Fruit fly (Drosophila melanogaster): Measurements from ENCODE around the gene CG13607.

The CG13607 gene

DNA sequence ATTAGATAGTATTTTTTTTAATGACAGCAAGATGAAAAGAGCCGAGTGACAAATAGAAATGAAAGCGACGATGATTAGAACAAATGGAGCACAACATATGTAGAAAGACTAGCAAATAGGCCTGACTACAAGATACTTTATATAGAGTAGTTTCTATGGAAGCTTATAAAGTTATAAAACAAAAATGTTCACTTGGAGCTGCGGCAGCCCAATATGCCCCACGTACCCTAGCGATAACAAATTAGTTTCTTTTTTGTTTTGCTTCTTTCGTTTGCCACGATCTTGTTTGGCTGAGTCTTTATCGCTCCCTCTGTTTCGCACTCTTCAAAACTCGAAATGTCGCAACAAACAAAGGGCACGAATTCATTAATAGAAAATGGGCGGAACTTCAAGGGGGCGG, 15.4 kb downstream of the CG13607 start (continued):
- no peak for TF ChIP-seq CG10979 (tag; optimal IDR thresholded peaks at IDR 0.05)
- no peak for TF ChIP-seq Trl (optimal IDR thresholded peaks at IDR 0.05)
- no peak for TF ChIP-seq Trl (GFP tag; optimal IDR thresholded peaks at IDR 0.05)
- TF ChIP-seq sna (GFP tag; IDR thresholded peaks at IDR 0.05; ENCODE audit: partially characterized antibody): no peak
- TF ChIP-seq CG7839 (tag; optimal IDR thresholded peaks at IDR 0.05): peak; percentile 42
- TF ChIP-seq gem (tag; optimal IDR thresholded peaks at IDR 0.05): peak; percentile 43
- peak; percentile 65 for TF ChIP-seq CG32532 (GFP tag; IDR thresholded peaks at IDR 0.05)
- peak; percentile 24 for TF ChIP-seq sug (tag; optimal IDR thresholded peaks at IDR 0.05)
- TF ChIP-seq vvl (GFP tag; IDR thresholded peaks at IDR 0.05): peak; percentile 56
- peak; percentile 28 for TF ChIP-seq CG2678 (tag; optimal IDR thresholded peaks at IDR 0.05)
- peak; percentile 71 for TF ChIP-seq slbo (GFP tag; IDR thresholded peaks at IDR 0.05)
- TF ChIP-seq HLH54F (GFP tag; optimal IDR thresholded peaks at IDR 0.05): peak; percentile 6
- TF ChIP-seq Rfx (GFP tag; IDR thresholded peaks at IDR 0.05): peak; percentile 60
- TF ChIP-seq prd (optimal IDR thresholded peaks at IDR 0.05): no peak
- peak; percentile 37; the same call in 2 of the 3 replicates for TF ChIP-seq prd (GFP tag; IDR thresholded peaks at IDR 0.05)
- no peak for TF ChIP-seq CG8089 (GFP tag; optimal IDR thresholded peaks at IDR 0.05)
- TF ChIP-seq al (GFP tag; IDR thresholded peaks at IDR 0.05): peak; percentile 15; the same call in 1 of the 2 replicates
- TF ChIP-seq CG6175 (GFP tag; IDR thresholded peaks at IDR 0.05): no peak
- no peak for TF ChIP-seq CG8281 (tag; optimal IDR thresholded peaks at IDR 0.05)
- TF ChIP-seq CG13624 (GFP tag; optimal IDR thresholded peaks at IDR 0.05): peak; percentile 29
- peak in 1 of 2 experiments; percentile 15 for TF ChIP-seq dpn (GFP tag; optimal IDR thresholded peaks at IDR 0.05)
- TF ChIP-seq sob (GFP tag; IDR thresholded peaks at IDR 0.05): 0 out of 2 replicates have a peak, but pooled peaks have one; percentile 31
- no peak for TF ChIP-seq gcm (GFP tag; optimal IDR thresholded peaks at IDR 0.05)
- TF ChIP-seq CG17361 (GFP tag; IDR thresholded peaks at IDR 0.05): 0 out of 3 replicates have a peak, but pooled peaks have one; percentile 21
- TF ChIP-seq Hr51 (GFP tag; optimal IDR thresholded peaks at IDR 0.05): peak in 1 of 2 experiments; percentile 32
- TF ChIP-seq CG15696 (tag; optimal IDR thresholded peaks at IDR 0.05): no peak
- peak; percentile 49 for TF ChIP-seq dmrt99B (tag; optimal IDR thresholded peaks at IDR 0.05)
- no peak for TF ChIP-seq Kr (GFP tag; optimal IDR thresholded peaks at IDR 0.05)
- TF ChIP-seq CG10431 (GFP tag; optimal IDR thresholded peaks at IDR 0.05): no peak
- peak; percentile 94 for TF ChIP-seq D19B (GFP tag; optimal IDR thresholded peaks at IDR 0.05)
- peak; percentile 21 for TF ChIP-seq CoRest (tag; optimal IDR thresholded peaks at IDR 0.05)
- peak; percentile 42; the same call in 1 of the 2 replicates for TF ChIP-seq CG14441 (GFP tag; IDR thresholded peaks at IDR 0.05)
- no peak for TF ChIP-seq Hmx (GFP tag; optimal IDR thresholded peaks at IDR 0.05)
- no peak for TF ChIP-seq CG1529 (GFP tag; optimal IDR thresholded peaks at IDR 0.05)
- TF ChIP-seq CG10209 (GFP tag; optimal IDR thresholded peaks at IDR 0.05): no peak
- peak; percentile 11; the same call in 1 of the 2 replicates for TF ChIP-seq CG10366 (GFP tag; IDR thresholded peaks at IDR 0.05)
- no peak for TF ChIP-seq dmrt11E (tag; optimal IDR thresholded peaks at IDR 0.05)
- no peak for TF ChIP-seq ato (GFP tag; IDR thresholded peaks at IDR 0.05; ENCODE audit: partially characterized antibody)
- TF ChIP-seq CG12391 (tag; optimal IDR thresholded peaks at IDR 0.05): peak; percentile 9
- no peak for TF ChIP-seq ftz-f1 (GFP tag; optimal IDR thresholded peaks at IDR 0.05)
- TF ChIP-seq gro (GFP tag; optimal IDR thresholded peaks at IDR 0.05): peak; percentile 52
- peak; percentile 3 for TF ChIP-seq Fer3 (tag; optimal IDR thresholded peaks at IDR 0.05)
- 0 out of 2 replicates have a peak, but pooled peaks have one; percentile 18 for TF ChIP-seq CG32772 (GFP tag; IDR thresholded peaks at IDR 0.05)
- no peak for TF ChIP-seq CG6854 (GFP tag; optimal IDR thresholded peaks at IDR 0.05)
- no peak for TF ChIP-seq slou (GFP tag; optimal IDR thresholded peaks at IDR 0.05)
- peak; percentile 31 for TF ChIP-seq zfh2 (GFP tag; optimal IDR thresholded peaks at IDR 0.05)
- peak in 1 of 2 experiments; percentile 8 for TF ChIP-seq Pdp1 (GFP tag; optimal IDR thresholded peaks at IDR 0.05)
- peak; percentile 47 for TF ChIP-seq Dip3 (GFP tag; optimal IDR thresholded peaks at IDR 0.05)
- TF ChIP-seq nau (GFP tag; optimal IDR thresholded peaks at IDR 0.05): no peak
- TF ChIP-seq CG12155 (GFP tag; optimal IDR thresholded peaks at IDR 0.05): no peak
- no peak for TF ChIP-seq CG18764 (GFP tag; optimal IDR thresholded peaks at IDR 0.05)
